Worm (Caenorhabditis elegans) whole organism, L2 larva: ENCODE measurements around the gene C32A9.1.

Experiments used
- C34F6.9 ChIP-seq: fragments of 150-350 bp; optimal IDR thresholded peaks from 2 replicates; lab custom pipeline; 2014; ENCODE audit warnings: missing biosample characterization, missing genetic modification characterization
- F13H6.1 ChIP-seq: sonication (generic microtip); optimal IDR thresholded peaks from 2 replicates; lab custom pipeline; 2016; ENCODE audit warnings: missing genetic modification characterization, missing compliant biosample characterization
- R02D3.7 ChIP-seq: fragments of 150-350 bp; optimal IDR thresholded peaks from 2 replicates; lab custom pipeline; 2014; ENCODE audit warnings: missing biosample characterization, missing genetic modification characterization
- Y55F3AM.14 ChIP-seq: fragments of 200-800 bp; sonication (Bioruptor generic); optimal IDR thresholded peaks from 2 replicates; lab custom pipeline; 2018; ENCODE audit warnings: mild to moderate bottlenecking, missing genetic modification characterization, missing compliant biosample characterization
- ZK546.5 ChIP-seq: sonication (generic microtip); optimal IDR thresholded peaks from 2 replicates; lab custom pipeline; 2017; ENCODE audit warnings: missing biosample characterization, missing genetic modification characterization
- aly-2 ChIP-seq: fragments of 150-350 bp; optimal IDR thresholded peaks from 2 replicates; lab custom pipeline; 2014; ENCODE audit warnings: missing biosample characterization, missing genetic modification characterization
- ama-1 ChIP-seq: fragments of 150-350 bp; optimal IDR thresholded peaks from 2 replicates; lab custom pipeline; 2018; ENCODE audit warnings: inconsistent platforms
- blmp-1 ChIP-seq: sonication (generic microtip); optimal IDR thresholded peaks from 2 replicates; lab custom pipeline; 2017; ENCODE audit warnings: missing genetic modification characterization, mild to moderate bottlenecking, missing compliant biosample characterization, antibody characterized with exemption, moderate library complexity; ENCODE audit not compliant: insufficient read depth
- ceh-82 ChIP-seq: fragments of 150-350 bp; optimal IDR thresholded peaks from 2 replicates; lab custom pipeline; 2014; ENCODE audit warnings: missing biosample characterization, missing genetic modification characterization
- crh-2 ChIP-seq: sonication (generic microtip); optimal IDR thresholded peaks from 2 replicates; lab custom pipeline; 2017; ENCODE audit warnings: missing biosample characterization, missing genetic modification characterization
- dmd-4 ChIP-seq: sonication (generic microtip); optimal IDR thresholded peaks from 2 replicates; lab custom pipeline; 2017; ENCODE audit warnings: missing biosample characterization, missing genetic modification characterization
- elt-1 ChIP-seq: fragments of 150-350 bp; optimal IDR thresholded peaks from 2 replicates; lab custom pipeline; 2014; ENCODE audit warnings: missing biosample characterization, missing genetic modification characterization
- elt-3 ChIP-seq: sonication (generic microtip); optimal IDR thresholded peaks from 2 replicates; lab custom pipeline; 2017; ENCODE audit warnings: missing biosample characterization, missing genetic modification characterization
- gmeb-1 ChIP-seq: fragments of 150-350 bp; optimal IDR thresholded peaks from 2 replicates; lab custom pipeline; 2014; ENCODE audit warnings: missing biosample characterization, missing genetic modification characterization
- lin-11 ChIP-seq: fragments of 150-350 bp; sonication (generic microtip); optimal IDR thresholded peaks from 2 replicates; lab custom pipeline; 2014; ENCODE audit warnings: missing biosample characterization, missing genetic modification characterization, inconsistent platforms, mixed read lengths
- lin-13 ChIP-seq: fragments of 150-350 bp; optimal IDR thresholded peaks from 2 replicates; lab custom pipeline; 2014; ENCODE audit warnings: missing biosample characterization, missing genetic modification reagents, missing genetic modification characterization
- lin-39 ChIP-seq: fragments of 150-350 bp; optimal IDR thresholded peaks from 2 replicates; lab custom pipeline; 2014; ENCODE audit warnings: missing biosample characterization, missing genetic modification reagents, missing genetic modification characterization
- lsy-2 ChIP-seq, 2 experiments: fragments of 150-350 bp in 1 of 2; sonication (generic microtip) in 1 of 2; optimal IDR thresholded peaks; 2 replicates each; lab custom pipeline; 2014 to 2017; ENCODE audit warnings: missing biosample characterization in 2 of 2, missing genetic modification characterization in 2 of 2
- mab-5 ChIP-seq: fragments of 150-350 bp; optimal IDR thresholded peaks from 2 replicates; lab custom pipeline; 2014; ENCODE audit warnings: missing biosample characterization, missing genetic modification characterization
- mbf-1 ChIP-seq: sonication (generic microtip); optimal IDR thresholded peaks from 2 replicates; lab custom pipeline; 2017; ENCODE audit warnings: missing biosample characterization, missing genetic modification characterization
- mdl-1 ChIP-seq, 2 experiments: fragments of 150-350 bp in 1 of 2; sonication (generic microtip) in 1 of 2; optimal IDR thresholded peaks; 2 replicates each; lab custom pipeline; 2017; ENCODE audit warnings: missing biosample characterization in 2 of 2, missing genetic modification characterization in 2 of 2
- nhr-10 ChIP-seq: sonication (generic microtip); optimal IDR thresholded peaks from 2 replicates; lab custom pipeline; 2017; ENCODE audit warnings: missing biosample characterization, missing genetic modification characterization
- nhr-11 ChIP-seq: fragments of 150-350 bp; optimal IDR thresholded peaks from 2 replicates; lab custom pipeline; 2014; ENCODE audit warnings: missing biosample characterization, missing genetic modification characterization
- nhr-12 ChIP-seq: fragments of 150-350 bp; optimal IDR thresholded peaks from 2 replicates; lab custom pipeline; 2014; ENCODE audit warnings: missing biosample characterization, missing genetic modification characterization
- nhr-129 ChIP-seq: fragments of 150-350 bp; optimal IDR thresholded peaks from 2 replicates; lab custom pipeline; 2014; ENCODE audit warnings: missing biosample characterization, missing genetic modification characterization
- nhr-21 ChIP-seq: fragments of 150-350 bp; optimal IDR thresholded peaks from 2 replicates; lab custom pipeline; 2014; ENCODE audit warnings: missing biosample characterization, missing genetic modification characterization
- nhr-23 ChIP-seq: fragments of 150-350 bp; optimal IDR thresholded peaks from 2 replicates; lab custom pipeline; 2014; ENCODE audit warnings: missing biosample characterization, missing genetic modification reagents, missing genetic modification characterization
- nhr-237 ChIP-seq: fragments of 150-350 bp; optimal IDR thresholded peaks from 2 replicates; lab custom pipeline; 2014; ENCODE audit warnings: missing biosample characterization, missing genetic modification characterization
- nhr-25 ChIP-seq: fragments of 150-350 bp; sonication (generic microtip); optimal IDR thresholded peaks from 3 replicates; lab custom pipeline; 2014; ENCODE audit warnings: missing biosample characterization, missing genetic modification characterization
- nhr-6 ChIP-seq: fragments of 150-350 bp; optimal IDR thresholded peaks from 2 replicates; lab custom pipeline; 2014; ENCODE audit warnings: missing biosample characterization, missing genetic modification characterization
- nhr-77 ChIP-seq: fragments of 150-350 bp; optimal IDR thresholded peaks from 2 replicates; lab custom pipeline; 2014; ENCODE audit warnings: missing biosample characterization, missing genetic modification characterization
- peb-1 ChIP-seq: fragments of 150-350 bp; optimal IDR thresholded peaks from 2 replicates; lab custom pipeline; 2014; ENCODE audit warnings: missing biosample characterization, missing genetic modification characterization
- sem-4 ChIP-seq: fragments of 150-350 bp; optimal IDR thresholded peaks from 2 replicates; lab custom pipeline; 2014; ENCODE audit warnings: missing biosample characterization, missing genetic modification reagents, missing genetic modification characterization
- skn-1 ChIP-seq: sonication (generic microtip); optimal IDR thresholded peaks from 2 replicates; lab custom pipeline; 2017; ENCODE audit warnings: missing biosample characterization, missing genetic modification characterization
- sma-3 ChIP-seq: sonication (generic microtip); optimal IDR thresholded peaks from 2 replicates; lab custom pipeline; 2016; ENCODE audit warnings: missing genetic modification reagents, missing genetic modification characterization, missing compliant biosample characterization
- sma-9 ChIP-seq, 2 experiments: fragments of 150-350 bp in 1 of 2; sonication (generic microtip) in 1 of 2; optimal IDR thresholded peaks; 2 replicates each; lab custom pipeline; 2014 to 2016; ENCODE audit warnings: missing genetic modification characterization in 2 of 2, mild to moderate bottlenecking in 1 of 2, missing biosample characterization in 1 of 2, missing compliant biosample characterization in 1 of 2, missing genetic modification reagents in 1 of 2, moderate library complexity in 1 of 2
- unc-39 ChIP-seq: fragments of 150-350 bp; optimal IDR thresholded peaks from 2 replicates; lab custom pipeline; 2014; ENCODE audit warnings: missing biosample characterization, missing genetic modification characterization
- unc-62 ChIP-seq: fragments of 150-350 bp; optimal IDR thresholded peaks from 2 replicates; lab custom pipeline; 2014; ENCODE audit warnings: missing biosample characterization, missing genetic modification reagents, missing genetic modification characterization
- zag-1 ChIP-seq: fragments of 150-350 bp; optimal IDR thresholded peaks from 2 replicates; lab custom pipeline; 2014; ENCODE audit warnings: missing biosample characterization, missing genetic modification characterization
- ztf-1 ChIP-seq: fragments of 200-800 bp; sonication (Bioruptor generic); conservative IDR thresholded peaks from 2 replicates; pipeline ENCODE4 v1.3.6; 2022; ENCODE audit warnings: missing genetic modification characterization, missing compliant biosample characterization
- ztf-11 ChIP-seq: sonication (generic microtip); optimal IDR thresholded peaks from 2 replicates; lab custom pipeline; 2017; ENCODE audit warnings: missing biosample characterization, missing genetic modification characterization
- ztf-4 ChIP-seq: fragments of 150-350 bp; optimal IDR thresholded peaks from 2 replicates; lab custom pipeline; 2014; ENCODE audit warnings: missing biosample characterization, missing genetic modification characterization

The C32A9.1 gene

ce11 chrX:10260035-10260434 lies at the start of gene C32A9.1:
TSS of gene C32A9.1 (minus strand) at chrX:10260135.
- TF ChIP-seq skn-1 (tag; lab: Kevin White, UChicago) (no peak), ztf-4 (tag; lab: Kevin White, UChicago) (no peak), lsy-2 (tag; optimal IDR thresholded peaks at IDR 0.05; lab: Kevin White, UChicago) (no peak), nhr-129 (tag; lab: Kevin White, UChicago) (no peak), sem-4 (tag; lab: Kevin White, UChicago) (no peak), blmp-1 (no peak), nhr-25 (tag; lab: Kevin White, UChicago) (no peak), elt-3 (no peak), ceh-82 (no peak), unc-39 (tag; lab: Kevin White, UChicago) (no peak), aly-2 (tag; lab: Kevin White, UChicago) (no peak), peb-1 (tag; lab: Kevin White, UChicago) (no peak), sma-3 (no peak), dmd-4 (tag; lab: Kevin White, UChicago) (no peak), lin-39 (tag; lab: Kevin White, UChicago) (no peak), gmeb-1 (tag; lab: Kevin White, UChicago) (no peak)

DNA sequence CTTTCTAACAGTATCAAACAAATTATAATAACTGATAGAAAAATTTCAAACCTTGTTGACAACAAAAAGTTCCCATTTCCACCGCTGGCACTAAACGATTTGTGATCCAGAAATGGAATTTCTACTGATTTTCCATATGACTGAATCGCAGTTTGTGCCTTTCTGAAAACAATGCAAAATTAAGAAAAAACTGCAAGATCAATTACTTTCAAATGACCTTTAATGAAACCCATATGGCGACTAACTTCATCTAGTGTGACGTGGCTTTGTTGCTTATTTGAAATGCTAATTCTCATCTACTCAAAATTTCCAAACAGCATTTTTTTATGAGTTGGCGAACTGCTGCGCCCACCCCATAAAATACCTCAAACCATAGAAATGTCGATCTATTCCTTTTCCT lies 47.6 kb upstream of the C32A9.1 start, which contains the start of gene F41E7.7:
F41E7.7 (plus strand) TSS at position 301 of the 400 bp plus-strand sequence.
- TF ChIP-seq nhr-12, result no peak
- TF ChIP-seq Y55F3AM.14, result no peak
- no peak for TF ChIP-seq skn-1 (tag; lab: Kevin White, UChicago)
- no peak for TF ChIP-seq peb-1 (tag; lab: Kevin White, UChicago)
- no peak for TF ChIP-seq ztf-1
- no peak for TF ChIP-seq nhr-129 (tag; lab: Kevin White, UChicago)
- TF ChIP-seq unc-62 (GFP tag; lab: Kevin White, UChicago), result no peak
- TF ChIP-seq nhr-6, result no peak
- TF ChIP-seq dmd-4 (tag; lab: Kevin White, UChicago), result no peak
- TF ChIP-seq blmp-1, result no peak
- no peak for TF ChIP-seq elt-1
- TF ChIP-seq C34F6.9 (tag; lab: Kevin White, UChicago), result no peak
- no peak for TF ChIP-seq F13H6.1 (tag; lab: Kevin White, UChicago)
- TF ChIP-seq mab-5 (tag; lab: Kevin White, UChicago), result no peak
- TF ChIP-seq, all 48 proteins: peak for 0

DNA sequence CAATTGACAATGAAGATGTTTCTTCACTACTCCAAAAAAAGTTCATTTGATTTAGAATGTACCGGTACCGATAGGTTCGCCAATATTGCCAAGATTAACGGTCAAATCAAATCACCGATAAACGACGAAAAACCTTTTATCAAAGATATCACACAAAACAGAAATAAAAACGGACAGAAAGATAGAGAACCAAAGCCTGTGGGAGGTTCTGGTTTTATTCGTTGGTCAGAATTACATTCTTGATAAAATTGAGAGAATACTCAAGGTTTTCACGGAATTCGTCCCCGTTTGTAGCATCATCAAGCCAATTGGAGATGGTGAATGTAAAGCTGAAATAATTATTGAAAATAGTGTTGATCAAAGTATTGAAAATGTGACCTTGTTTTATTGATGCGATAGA lies 47.0 kb upstream of the C32A9.1 start:
- TF ChIP-seq elt-1 (no peak), unc-39 (tag; lab: Kevin White, UChicago) (no peak), nhr-11 (tag; lab: Kevin White, UChicago) (no peak), nhr-23 (no peak), blmp-1 (no peak), sma-9 (GFP tag; optimal IDR thresholded peaks at IDR 0.05; lab: Kevin White, UChicago) (peak; percentile 69), sma-9 (tag; optimal IDR thresholded peaks at IDR 0.05; lab: Kevin White, UChicago) (no peak), nhr-21 (tag; lab: Kevin White, UChicago) (peak; percentile 14)

ce11 chrX:10306289-10306688 lies 46.4 kb upstream of the C32A9.1 start, which contains the start of gene cnc-8:
TSS of gene cnc-8 (plus strand) at chrX:10306595.
- TF ChIP-seq gmeb-1 (tag; lab: Kevin White, UChicago) (no peak), nhr-25 (tag; lab: Kevin White, UChicago) (peak; percentile 61), nhr-12 (no peak), nhr-77 (tag; lab: Kevin White, UChicago) (no peak), nhr-21 (tag; lab: Kevin White, UChicago) (no peak), crh-2 (tag; lab: Kevin White, UChicago) (peak; percentile 36), aly-2 (tag; lab: Kevin White, UChicago) (no peak), nhr-6 (no peak), ztf-11 (tag; lab: Kevin White, UChicago) (no peak), nhr-10 (tag; lab: Kevin White, UChicago) (no peak), mbf-1 (no peak), ama-1 (lab: Kevin White, UChicago) (peak; percentile 8), sma-3 (peak; percentile 68), sma-9 (GFP tag; optimal IDR thresholded peaks at IDR 0.05; lab: Kevin White, UChicago) (peak; percentile 18), sma-9 (tag; optimal IDR thresholded peaks at IDR 0.05; lab: Kevin White, UChicago) (no peak)

- TF ChIP-seq nhr-129 (tag; lab: Kevin White, UChicago) (peak; percentile 51), mdl-1 (tag; optimal IDR thresholded peaks at IDR 0.05; lab: Kevin White, UChicago) (no peak), mab-5 (tag; lab: Kevin White, UChicago) (no peak), ama-1 (lab: Kevin White, UChicago) (peak; percentile 6), nhr-11 (tag; lab: Kevin White, UChicago) (no peak), unc-62 (GFP tag; lab: Kevin White, UChicago) (no peak), sem-4 (tag; lab: Kevin White, UChicago) (no peak), sma-9 (GFP tag; optimal IDR thresholded peaks at IDR 0.05; lab: Kevin White, UChicago) (peak; percentile 60), sma-9 (tag; optimal IDR thresholded peaks at IDR 0.05; lab: Kevin White, UChicago) (no peak), nhr-237 (tag; lab: Kevin White, UChicago) (no peak), C34F6.9 (tag; lab: Kevin White, UChicago) (no peak), ztf-11 (tag; lab: Kevin White, UChicago) (no peak), nhr-23 (no peak), nhr-6 (no peak), nhr-25 (tag; lab: Kevin White, UChicago) (peak; percentile 83), F13H6.1 (tag; lab: Kevin White, UChicago) (no peak), lin-13 (GFP tag; lab: Kevin White, UChicago) (no peak), lin-11 (no peak), zag-1 (tag; lab: Kevin White, UChicago) (no peak), mbf-1 (no peak), dmd-4 (tag; lab: Kevin White, UChicago) (no peak), ztf-4 (tag; lab: Kevin White, UChicago) (no peak), ZK546.5 (no peak), elt-3 (no peak), R02D3.7 (tag; lab: Kevin White, UChicago) (no peak), nhr-10 (tag; lab: Kevin White, UChicago) (no peak)
Observed at ce11 chrX:10304178-10304577, 44.2 kb upstream of the C32A9.1 start, which contains the start of gene fipr-21. TSS of gene fipr-21 (plus strand) at chrX:10304529.
